Worm (Caenorhabditis elegans): ENCODE data around the gene algn-11.

DNA sequence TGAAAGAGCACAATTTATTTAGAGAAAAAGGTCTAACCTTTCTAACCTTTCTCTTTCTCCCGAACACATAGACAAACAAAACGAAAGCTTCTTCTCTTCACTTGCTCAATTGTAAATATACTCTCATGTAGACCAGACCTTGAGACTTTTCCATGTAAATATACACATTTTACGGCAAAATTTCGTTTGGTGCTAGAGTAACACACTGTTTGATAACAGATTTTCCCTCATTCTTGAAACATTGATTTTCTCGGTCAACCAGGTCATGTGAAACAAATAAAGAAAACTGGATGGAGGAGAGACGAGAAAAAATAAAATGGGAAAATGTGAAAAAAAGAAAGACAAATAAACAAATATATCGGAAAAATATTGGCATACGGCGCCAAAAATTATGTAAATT lies 31.7 kb upstream of the algn-11 start:
- TF ChIP-seq med-1 (GFP tag; optimal IDR thresholded peaks at IDR 0.05; ENCODE audit: insufficient read depth), result no peak
- no peak for TF ChIP-seq T22C8.4 (GFP tag; IDR thresholded peaks at IDR 0.05)
- no peak for TF ChIP-seq ztf-23 (GFP tag; IDR thresholded peaks at IDR 0.05)
- no peak for TF ChIP-seq cog-1 (tag; optimal IDR thresholded peaks at IDR 0.05)
- TF ChIP-seq klf-2 (GFP tag; conservative IDR thresholded peaks at IDR 0.05), result no peak
- TF ChIP-seq ztf-29 (GFP tag; IDR thresholded peaks at IDR 0.05), result no peak
- no peak for TF ChIP-seq flt-1 (GFP tag; IDR thresholded peaks at IDR 0.05)
- TF ChIP-seq tab-1 (GFP tag; IDR thresholded peaks at IDR 0.05), result no peak
- no peak for TF ChIP-seq ref-1 (GFP tag; conservative IDR thresholded peaks at IDR 0.05)
